Worm (Caenorhabditis elegans) whole organism, L1 larva: ENCODE data around the gene F42G2.7.

ENCODE experiments used
- C16A3.4 ChIP-seq: fragments of 150-350 bp; optimal IDR thresholded peaks from 2 replicates; lab custom pipeline; 2014; ENCODE audit warnings: missing biosample characterization, missing genetic modification characterization
- elt-3 ChIP-seq, 6 experiments: fragments of 150-350 bp in 1 of 6; sonication (generic microtip); optimal IDR thresholded peaks; 2 replicates each; lab custom pipeline; 2017 to 2018; ENCODE audit warnings: missing biosample characterization in 6 of 6, missing genetic modification characterization in 6 of 6, inconsistent platforms in 1 of 6
- jun-1 ChIP-seq: fragments of 150-350 bp; optimal IDR thresholded peaks from 2 replicates; lab custom pipeline; 2014; ENCODE audit warnings: missing biosample characterization, missing genetic modification reagents, missing genetic modification characterization
- nhr-11 ChIP-seq: fragments of 150-350 bp; optimal IDR thresholded peaks from 2 replicates; lab custom pipeline; 2014; ENCODE audit warnings: missing biosample characterization, missing genetic modification characterization
- nhr-20 ChIP-seq: sonication (generic microtip); optimal IDR thresholded peaks from 2 replicates; lab custom pipeline; 2016; ENCODE audit warnings: mild to moderate bottlenecking, missing genetic modification characterization, missing compliant biosample characterization
- nhr-28 ChIP-seq: fragments of 150-350 bp; optimal IDR thresholded peaks from 2 replicates; lab custom pipeline; 2014; ENCODE audit warnings: missing biosample characterization, missing genetic modification characterization
- nhr-71 ChIP-seq: sonication (generic microtip); optimal IDR thresholded peaks from 2 replicates; lab custom pipeline; 2016; ENCODE audit warnings: mild to moderate bottlenecking, missing genetic modification characterization, moderate library complexity, missing compliant biosample characterization
- sox-4 ChIP-seq: sonication (generic microtip); optimal IDR thresholded peaks from 2 replicates; lab custom pipeline; 2016; ENCODE audit warnings: missing genetic modification characterization, missing compliant biosample characterization

DNA sequence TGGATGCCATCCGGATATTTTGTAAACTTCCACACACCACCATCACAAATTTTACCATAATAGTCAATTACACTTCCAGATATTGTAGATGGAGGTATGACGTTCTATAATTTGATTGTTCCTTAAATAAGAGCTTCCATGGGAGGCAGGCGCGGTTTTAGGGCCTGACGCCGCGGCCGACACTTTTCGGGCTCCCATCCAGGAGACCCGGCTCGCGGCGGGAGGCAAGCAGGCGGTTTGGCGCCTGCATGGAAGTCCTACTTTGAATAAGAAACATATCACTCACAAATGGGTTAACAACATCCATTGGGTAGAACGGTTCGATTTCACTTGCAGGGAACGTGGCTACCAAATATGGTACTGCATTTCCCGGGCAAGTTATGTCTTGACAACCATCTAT is 38.3 kb upstream of the F42G2.7 start:
- TF ChIP-seq elt-3 (tag; optimal IDR thresholded peaks at IDR 0.05; lab: Kevin White, UChicago) (no peak), nhr-71 (tag; lab: Kevin White, UChicago) (no peak), nhr-28 (tag; lab: Kevin White, UChicago) (no peak), nhr-20 (tag; lab: Kevin White, UChicago) (no peak), C16A3.4 (tag; lab: Kevin White, UChicago) (no peak), nhr-11 (tag; lab: Kevin White, UChicago) (no peak), jun-1 (no peak), sox-4 (tag; lab: Kevin White, UChicago) (no peak)
